Fruit fly (Drosophila melanogaster): Measurements from ENCODE around the gene CG16825.

CG16825 gene

DNA sequence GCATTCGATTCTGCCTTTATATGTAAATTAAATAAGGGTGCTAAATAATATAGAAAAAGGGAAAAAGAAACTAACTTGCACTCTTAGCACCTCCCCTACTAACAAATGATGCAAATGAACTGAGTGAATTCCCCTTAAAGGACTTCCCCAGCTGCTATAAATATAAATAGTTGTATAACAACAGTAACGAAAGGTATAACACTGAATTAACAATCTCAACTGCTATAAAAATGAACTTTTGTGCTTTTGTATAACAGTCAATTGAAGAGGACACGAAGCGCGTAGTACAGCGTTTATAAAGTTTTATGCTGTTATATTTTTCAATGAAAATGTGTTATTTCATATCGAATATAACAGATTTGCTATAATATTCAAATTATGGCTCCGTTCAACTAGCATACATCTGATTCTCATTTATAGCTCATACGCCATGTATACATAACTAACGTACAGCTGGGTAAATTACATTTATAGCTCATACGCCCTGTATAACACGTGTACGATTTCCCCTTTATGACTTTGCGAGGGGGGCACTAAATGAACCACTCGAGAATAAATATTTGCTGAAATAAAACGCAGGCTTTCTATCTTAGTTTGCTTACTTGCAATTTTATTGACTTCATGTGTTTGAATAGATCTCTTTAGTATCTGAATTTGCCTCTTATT is 44.8 kb downstream of the CG16825 start:
- TF ChIP-seq CG15073 (GFP tag; optimal IDR thresholded peaks at IDR 0.05) (no peak), CG6854 (GFP tag; optimal IDR thresholded peaks at IDR 0.05) (peak; percentile 23), CG9437 (GFP tag; optimal IDR thresholded peaks at IDR 0.05) (peak; percentile 1), Sox100B (GFP tag; optimal IDR thresholded peaks at IDR 0.05) (peak; percentile 43), tio (GFP tag; optimal IDR thresholded peaks at IDR 0.05) (no peak), chinmo (GFP tag; IDR thresholded peaks at IDR 0.05; ENCODE audit: partially characterized antibody) (no peak), sna (GFP tag; IDR thresholded peaks at IDR 0.05; ENCODE audit: partially characterized antibody) (no peak), Nf-YA (GFP tag; IDR thresholded peaks at IDR 0.05) (no peak), CTCF (GFP tag; optimal IDR thresholded peaks at IDR 0.05) (peak; percentile 47), Asciz (GFP tag; optimal IDR thresholded peaks at IDR 0.05) (peak; percentile 35), fd64A (GFP tag; optimal IDR thresholded peaks at IDR 0.05) (peak; percentile 29), ara (GFP tag; IDR thresholded peaks at IDR 0.05) (no peak), Awh (GFP tag; IDR thresholded peaks at IDR 0.05) (0 out of 2 replicates have a peak, but pooled peaks have one; percentile 17), p53 (GFP tag; optimal IDR thresholded peaks at IDR 0.05) (no peak), CG32532 (GFP tag; IDR thresholded peaks at IDR 0.05) (0 out of 2 replicates have a peak, but pooled peaks have one; percentile 7), tap (tag; optimal IDR thresholded peaks at IDR 0.05) (peak; percentile 36)

DNA sequence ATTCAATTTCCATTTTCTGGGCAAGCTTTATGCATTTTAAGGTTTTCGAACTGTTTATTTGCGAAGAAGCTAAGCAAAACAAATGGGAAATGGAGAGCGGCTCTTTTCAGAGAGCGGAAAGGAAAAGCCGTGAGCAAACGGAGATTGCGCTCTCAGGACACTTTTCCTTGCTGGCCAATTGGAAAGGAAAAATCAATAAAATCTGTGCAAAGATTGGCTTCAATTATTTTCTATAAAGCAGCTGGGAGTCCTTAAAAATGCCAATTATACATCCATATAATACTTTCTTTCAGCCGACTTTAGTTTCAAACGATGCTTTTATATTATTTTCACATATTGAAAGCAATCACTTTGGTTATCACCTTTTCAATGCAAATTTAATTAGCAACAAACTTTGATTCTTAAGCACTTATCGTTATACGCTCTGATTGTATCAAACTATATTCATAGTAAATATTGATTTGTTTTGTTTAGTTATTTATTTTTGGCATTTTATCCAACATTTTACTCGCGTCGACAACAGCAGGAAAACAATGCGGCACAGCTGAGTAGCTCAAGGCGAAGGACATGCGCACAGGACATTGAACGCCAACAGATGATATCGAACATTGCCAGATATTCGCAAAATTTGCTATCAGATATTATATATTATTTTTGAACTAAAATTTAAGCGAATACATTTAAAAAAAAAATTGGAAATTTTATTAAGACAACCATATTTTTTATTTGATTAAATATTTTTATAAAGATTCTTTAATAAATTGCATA is 50.2 kb downstream of the CG16825 start, which contains the start of gene CG9395:
CG9395 (minus strand) TSS at position 494 of the 768 bp plus-strand sequence.
- TF ChIP-seq MBD-R2 (GFP tag; IDR thresholded peaks at IDR 0.05): no peak
- TF ChIP-seq HmgZ (tag; optimal IDR thresholded peaks at IDR 0.05): no peak
- no peak for TF ChIP-seq CG30403 (GFP tag; optimal IDR thresholded peaks at IDR 0.05)
- TF ChIP-seq Trl (optimal IDR thresholded peaks at IDR 0.05): peak; percentile 20 to 31
- TF ChIP-seq Trl (GFP tag; optimal IDR thresholded peaks at IDR 0.05): no peak
- TF ChIP-seq twi (tag; optimal IDR thresholded peaks at IDR 0.05): no peak
- no peak for TF ChIP-seq Rx (GFP tag; IDR thresholded peaks at IDR 0.05)
- peak; percentile 93 for TF ChIP-seq ewg (GFP tag; optimal IDR thresholded peaks at IDR 0.05)
- no peak for TF ChIP-seq CG10267 (tag; optimal IDR thresholded peaks at IDR 0.05)
- TF ChIP-seq crp (GFP tag; optimal IDR thresholded peaks at IDR 0.05): peak in 1 of 2 experiments; percentile 62
- TF ChIP-seq klu (GFP tag; IDR thresholded peaks at IDR 0.05): no peak
- TF ChIP-seq onecut (GFP tag; IDR thresholded peaks at IDR 0.05): peak; percentile 92
- TF ChIP-seq CG2120 (GFP tag; optimal IDR thresholded peaks at IDR 0.05): no peak
- no peak for TF ChIP-seq Eip74EF (GFP tag; optimal IDR thresholded peaks at IDR 0.05)
- TF ChIP-seq vnd (GFP tag; IDR thresholded peaks at IDR 0.05; ENCODE audit: partially characterized antibody): no peak
- no peak for TF ChIP-seq jing (GFP tag; optimal IDR thresholded peaks at IDR 0.05)
- TF ChIP-seq lola (GFP tag; optimal IDR thresholded peaks at IDR 0.05): no peak
- no peak for TF ChIP-seq Lpt (GFP tag; optimal IDR thresholded peaks at IDR 0.05)
